Fruit fly (Drosophila melanogaster) whole organism, embryonic: ENCODE measurements around the gene scrt.
A peak's percentile ranks its signal among the peaks of the same experiment; 100 is the strongest.

Experiments used
- Asciz ChIP-seq: fragments of 200-800 bp; sonication (Bioruptor generic); optimal IDR thresholded peaks from 2 replicates; lab custom pipeline; 2017; ENCODE audit warnings: missing biosample characterization, mild to moderate bottlenecking, missing genetic modification characterization, missing genetic modification reagents
- Atf3 ChIP-seq: fragments of 200-800 bp; sonication (Bioruptor generic); optimal IDR thresholded peaks from 3 replicates; lab custom pipeline; 2016; ENCODE audit warnings: missing biosample characterization, missing genetic modification characterization
- C15 ChIP-seq: fragments of 200-800 bp; sonication (Bioruptor generic); IDR thresholded peaks from 3 replicates; pipeline ENCODE4 v1.3.6; 2022; ENCODE audit warnings: missing biosample characterization, missing genetic modification characterization
- CG10431 ChIP-seq: fragments of 200-800 bp; sonication (Bioruptor generic); optimal IDR thresholded peaks from 3 replicates; lab custom pipeline; 2018; ENCODE audit warnings: missing biosample characterization, mild to moderate bottlenecking, missing genetic modification characterization
- CG10654 ChIP-seq: fragments of 200-800 bp; sonication (Bioruptor generic); optimal IDR thresholded peaks from 2 replicates; lab custom pipeline; 2016; ENCODE audit warnings: missing biosample characterization, missing genetic modification characterization
- CG10959 ChIP-seq: fragments of 200-800 bp; sonication (Bioruptor generic); IDR thresholded peaks from 2 replicates; pipeline ENCODE4 v1.3.6; 2022; ENCODE audit warnings: missing biosample characterization, missing genetic modification characterization
- CG10979 ChIP-seq: fragments of 200-800 bp; sonication (Bioruptor generic); optimal IDR thresholded peaks from 2 replicates; lab custom pipeline; 2018; ENCODE audit warnings: missing biosample characterization, mild to moderate bottlenecking, missing genetic modification characterization, moderate library complexity
- CG11398 ChIP-seq: fragments of 200-800 bp; sonication (Bioruptor generic); optimal IDR thresholded peaks from 2 replicates; lab custom pipeline; 2016; ENCODE audit warnings: missing biosample characterization, missing genetic modification characterization
- CG13624 ChIP-seq: fragments of 200-800 bp; sonication (Bioruptor generic); optimal IDR thresholded peaks from 2 replicates; lab custom pipeline; 2016; ENCODE audit warnings: missing biosample characterization, missing genetic modification characterization
- CG1603 ChIP-seq: fragments of 200-800 bp; sonication (Bioruptor generic); optimal IDR thresholded peaks from 2 replicates; lab custom pipeline; 2019; ENCODE audit warnings: missing biosample characterization, mild to moderate bottlenecking, missing genetic modification characterization, moderate library complexity
- CG18619 ChIP-seq: fragments of 200-800 bp; sonication (Bioruptor generic); optimal IDR thresholded peaks from 3 replicates; lab custom pipeline; 2017; ENCODE audit warnings: missing biosample characterization, mild to moderate bottlenecking, missing genetic modification characterization
- CG3407 ChIP-seq: fragments of 200-800 bp; sonication (Bioruptor generic); optimal IDR thresholded peaks from 2 replicates; lab custom pipeline; 2018; ENCODE audit warnings: missing biosample characterization, mild to moderate bottlenecking, missing genetic modification characterization
- CG4282 ChIP-seq: fragments of 200-800 bp; sonication (Bioruptor generic); optimal IDR thresholded peaks from 2 replicates; lab custom pipeline; 2016; ENCODE audit warnings: missing biosample characterization, missing genetic modification characterization
- CG43689 ChIP-seq: fragments of 200-800 bp; sonication (Bioruptor generic); IDR thresholded peaks from 2 replicates; pipeline ENCODE4 v1.3.6; 2022; ENCODE audit warnings: missing biosample characterization, missing genetic modification characterization
- CG6689 ChIP-seq: fragments of 200-800 bp; sonication (Bioruptor generic); IDR thresholded peaks from 2 replicates; pipeline ENCODE4 v1.3.6; 2022; ENCODE audit warnings: missing biosample characterization, missing genetic modification characterization
- CG7372 ChIP-seq: fragments of 200-800 bp; sonication (Bioruptor generic); IDR thresholded peaks from 2 replicates; pipeline ENCODE4 v1.3.6; 2022; ENCODE audit warnings: missing biosample characterization, missing genetic modification characterization
- CG8478 ChIP-seq: fragments of >200 bp; optimal IDR thresholded peaks from 2 replicates; lab custom pipeline; 2018
- CG8944 ChIP-seq: fragments of 200-800 bp; sonication (Bioruptor generic); optimal IDR thresholded peaks from 3 replicates; lab custom pipeline; 2016; ENCODE audit warnings: missing biosample characterization, missing genetic modification characterization
- CTCF ChIP-seq: fragments of 200-800 bp; sonication (Bioruptor generic); optimal IDR thresholded peaks from 2 replicates; lab custom pipeline; 2017; ENCODE audit warnings: missing biosample characterization, mild to moderate bottlenecking, missing genetic modification characterization, moderate library complexity
- D19B ChIP-seq: fragments of 200-800 bp; sonication (Bioruptor generic); optimal IDR thresholded peaks from 2 replicates; lab custom pipeline; 2017; ENCODE audit warnings: missing biosample characterization, mild to moderate bottlenecking, missing genetic modification characterization
- Deaf1 ChIP-seq: fragments of 200-800 bp; optimal IDR thresholded peaks from 3 replicates; lab custom pipeline; 2019; ENCODE audit warnings: missing biosample characterization, mild to moderate bottlenecking, missing genetic modification characterization, moderate library complexity
- E2f2 ChIP-seq: fragments of 200-800 bp; sonication (Bioruptor generic); IDR thresholded peaks from 2 replicates; pipeline ENCODE4 v1.3.6; 2022; ENCODE audit warnings: missing biosample characterization, missing genetic modification characterization
- HLHmδ ChIP-seq: fragments of 200-800 bp; sonication (Bioruptor generic); optimal IDR thresholded peaks from 2 replicates; lab custom pipeline; 2018; ENCODE audit warnings: missing biosample characterization, mild to moderate bottlenecking, missing genetic modification characterization, moderate library complexity
- Kr ChIP-seq: fragments of 200-800 bp; sonication (Bioruptor generic); optimal IDR thresholded peaks from 2 replicates; lab custom pipeline; 2017; ENCODE audit warnings: missing biosample characterization, mild to moderate bottlenecking, missing genetic modification characterization
- Med ChIP-seq: fragments of 200-800 bp; sonication (Bioruptor generic); peaks from one replicate; lab custom pipeline; 2016; ENCODE audit warnings: missing biosample characterization, missing genetic modification characterization, mild to moderate bottlenecking, inconsistent platforms, moderate library complexity
- Mrtf ChIP-seq: fragments of 200-800 bp; sonication (Bioruptor generic); IDR thresholded peaks from 3 replicates; pipeline ENCODE4 v1.3.6; 2022; ENCODE audit warnings: missing biosample characterization, missing genetic modification characterization
- Nf-YC ChIP-seq: fragments of 200-800 bp; optimal IDR thresholded peaks from 3 replicates; lab custom pipeline; 2019; ENCODE audit warnings: missing biosample characterization, mild to moderate bottlenecking, missing genetic modification characterization, moderate library complexity
- Ptx1 ChIP-seq: fragments of 200-800 bp; sonication (Bioruptor generic); IDR thresholded peaks from 2 replicates; pipeline ENCODE4 v1.3.6; 2022; ENCODE audit warnings: missing biosample characterization, missing genetic modification characterization
- Rx ChIP-seq: fragments of 200-800 bp; sonication (Bioruptor generic); IDR thresholded peaks from 2 replicates; pipeline ENCODE4 v1.3.6; 2022; ENCODE audit warnings: missing biosample characterization, missing genetic modification characterization
- Tbp ChIP-seq: fragments of >200 bp; optimal IDR thresholded peaks from 2 replicates; lab custom pipeline; 2018; ENCODE audit warnings: missing biosample characterization, missing genetic modification characterization
- amos ChIP-seq: fragments of 200-800 bp; sonication (Bioruptor generic); IDR thresholded peaks from 2 replicates; pipeline ENCODE4 v1.3.6; 2022; ENCODE audit warnings: missing biosample characterization, missing genetic modification characterization; ENCODE audit not compliant: partially characterized antibody
- bbx ChIP-seq: fragments of 200-800 bp; sonication (Bioruptor generic); IDR thresholded peaks from 2 replicates; pipeline ENCODE4 v1.3.6; 2022; ENCODE audit warnings: missing biosample characterization, missing genetic modification characterization; ENCODE audit not compliant: partially characterized antibody
- bcd ChIP-seq: fragments of 200-800 bp; sonication (Bioruptor generic); optimal IDR thresholded peaks from 2 replicates; lab custom pipeline; 2017; ENCODE audit warnings: missing biosample characterization, mild to moderate bottlenecking, missing genetic modification characterization
- croc ChIP-seq: fragments of 200-800 bp; sonication (Bioruptor generic); conservative IDR thresholded peaks from 3 replicates; pipeline ENCODE4 v1.3.6; 2022; ENCODE audit warnings: missing biosample characterization, missing genetic modification characterization
- crp ChIP-seq, 2 experiments: fragments of 200-800 bp; sonication (Bioruptor generic); optimal IDR thresholded peaks; 2 replicates in 1 of 2; 3 replicates in 1 of 2; lab custom pipeline; 2017; ENCODE audit warnings: missing biosample characterization in 2 of 2, missing genetic modification characterization in 2 of 2, mild to moderate bottlenecking in 1 of 2, moderate library complexity in 1 of 2
- cwo ChIP-seq: fragments of 200-800 bp; sonication (Bioruptor generic); optimal IDR thresholded peaks from 3 replicates; lab custom pipeline; 2017; ENCODE audit warnings: missing biosample characterization, missing genetic modification characterization, mild to moderate bottlenecking, moderate library complexity, missing genetic modification reagents
- dati ChIP-seq: fragments of 200-800 bp; sonication (Bioruptor generic); IDR thresholded peaks from 2 replicates; pipeline ENCODE4 v1.3.6; 2022; ENCODE audit warnings: missing biosample characterization, missing genetic modification characterization
- dpn ChIP-seq, 2 experiments: fragments of 200-800 bp; sonication (Bioruptor generic); optimal IDR thresholded peaks; 3 replicates each; lab custom pipeline; 2016; ENCODE audit warnings: missing biosample characterization in 2 of 2, missing genetic modification characterization in 2 of 2
- gcm2 ChIP-seq: fragments of 200-800 bp; sonication (Bioruptor generic); optimal IDR thresholded peaks from 2 replicates; lab custom pipeline; 2016; ENCODE audit warnings: missing biosample characterization, missing genetic modification characterization
- gfzf ChIP-seq: fragments of 200-800 bp; sonication (Bioruptor generic); optimal IDR thresholded peaks from 2 replicates; lab custom pipeline; 2016; ENCODE audit warnings: missing biosample characterization, mild to moderate bottlenecking, missing genetic modification characterization, moderate library complexity
- jing ChIP-seq: fragments of 200-800 bp; sonication (Bioruptor generic); optimal IDR thresholded peaks from 2 replicates; lab custom pipeline; 2018; ENCODE audit warnings: missing biosample characterization, mild to moderate bottlenecking, missing genetic modification characterization
- klu ChIP-seq: fragments of 200-800 bp; sonication (Bioruptor generic); IDR thresholded peaks from 2 replicates; pipeline ENCODE4 v1.3.6; 2022; ENCODE audit warnings: missing biosample characterization, missing genetic modification characterization
- lov ChIP-seq, 2 experiments: fragments of 200-800 bp in 1 of 2; fragments of >200 bp in 1 of 2; sonication (Bioruptor generic) in 1 of 2; IDR thresholded peaks in 1 of 2; optimal IDR thresholded peaks in 1 of 2; 2 replicates in 1 of 2; 3 replicates in 1 of 2; pipeline versions ENCODE4 v1.3.6 to Lab custom; 2017 to 2022; ENCODE audit warnings: missing biosample characterization in 1 of 2, missing genetic modification characterization in 1 of 2
- prd ChIP-seq, 3 experiments: fragments of >200 bp in 2 of 3; fragments of 200-800 bp in 1 of 3; sonication (Bioruptor generic) in 1 of 3; optimal IDR thresholded peaks in 2 of 3; IDR thresholded peaks in 1 of 3; 2 replicates in 2 of 3; 3 replicates in 1 of 3; pipeline versions ENCODE4 v1.3.6 to Lab custom; 2017 to 2022; ENCODE audit warnings: missing biosample characterization in 1 of 3, missing genetic modification characterization in 1 of 3
- row ChIP-seq: fragments of 200-800 bp; sonication (Bioruptor generic); IDR thresholded peaks from 3 replicates; pipeline ENCODE4 v1.3.6; 2022; ENCODE audit warnings: missing biosample characterization, missing genetic modification characterization
- sc ChIP-seq, 3 experiments: fragments of >200 bp in 2 of 3; fragments of 200-800 bp in 1 of 3; sonication (Bioruptor generic) in 1 of 3; optimal IDR thresholded peaks; 2 replicates in 2 of 3; 3 replicates in 1 of 3; lab custom pipeline; 2017; ENCODE audit warnings: mild to moderate bottlenecking in 1 of 3, missing biosample characterization in 1 of 3, missing genetic modification characterization in 1 of 3, missing genetic modification reagents in 1 of 3
- scrt ChIP-seq: fragments of 200-800 bp; sonication (Bioruptor generic); optimal IDR thresholded peaks from 2 replicates; lab custom pipeline; 2018; ENCODE audit warnings: missing biosample characterization, mild to moderate bottlenecking, missing genetic modification characterization, moderate library complexity
- sens ChIP-seq: fragments of 200-800 bp; sonication (Bioruptor generic); peaks from one replicate; lab custom pipeline; 2016; ENCODE audit warnings: missing biosample characterization, missing genetic modification characterization
- twi ChIP-seq: fragments of 200-800 bp; optimal IDR thresholded peaks from 2 replicates; lab custom pipeline; 2019; ENCODE audit warnings: missing biosample characterization, mild to moderate bottlenecking, missing genetic modification characterization, moderate library complexity
- unpg ChIP-seq: fragments of 200-800 bp; sonication (Bioruptor generic); optimal IDR thresholded peaks from 3 replicates; lab custom pipeline; 2018; ENCODE audit warnings: missing biosample characterization, mild to moderate bottlenecking, missing genetic modification characterization, moderate library complexity
- z ChIP-seq: fragments of 200-800 bp; sonication (Bioruptor generic); IDR thresholded peaks from 3 replicates; pipeline ENCODE4 v1.3.6; 2022; ENCODE audit warnings: missing biosample characterization, missing genetic modification characterization

Gene scrt

dm6 chr3L:4010122-4010521, 26.4 kb downstream of the scrt start:
- TF ChIP-seq CG13624 (GFP tag; lab: Kevin White, UChicago): no peak
- TF ChIP-seq CG8478 (lab: Kevin White, UChicago): no peak
- no peak for TF ChIP-seq jing (GFP tag; lab: Kevin White, UChicago)
- no peak for TF ChIP-seq E2f2 (GFP tag; lab: Robert Waterston, UW)
- peak; percentile 4 for TF ChIP-seq bcd
- no peak for TF ChIP-seq D19B (GFP tag; lab: Kevin White, UChicago)
- no peak for TF ChIP-seq C15 (GFP tag; lab: Robert Waterston, UW)
- TF ChIP-seq Nf-YC (tag; lab: Kevin White, UChicago): no peak
- no peak for TF ChIP-seq CG43689
- no peak for TF ChIP-seq lov (optimal IDR thresholded peaks at IDR 0.05; lab: Kevin White, UChicago)
- TF ChIP-seq lov (GFP tag; IDR thresholded peaks at IDR 0.05; lab: Robert Waterston, UW): no peak
- TF ChIP-seq CG4282: no peak
- TF ChIP-seq dpn (GFP tag; optimal IDR thresholded peaks at IDR 0.05; lab: Kevin White, UChicago): no peak
- TF ChIP-seq crp (GFP tag; optimal IDR thresholded peaks at IDR 0.05; lab: Kevin White, UChicago): no peak
- TF ChIP-seq twi (tag; lab: Kevin White, UChicago): no peak
- peak; percentile 7 for TF ChIP-seq CG10979 (tag; lab: Kevin White, UChicago)
- peak; percentile 17 for TF ChIP-seq Asciz (GFP tag; lab: Kevin White, UChicago)
- no peak for TF ChIP-seq CG6689 (GFP tag; lab: Robert Waterston, UW)
- no peak for TF ChIP-seq CG8944
- no peak for TF ChIP-seq HLHmδ (GFP tag; lab: Kevin White, UChicago)
- TF ChIP-seq row: 0 out of 3 replicates have a peak, but pooled peaks have one; percentile 35
- no peak for TF ChIP-seq gcm2 (GFP tag; lab: Kevin White, UChicago)
- no peak for TF ChIP-seq dati (GFP tag; lab: Robert Waterston, UW)
- TF ChIP-seq cwo (GFP tag; lab: Kevin White, UChicago): peak; percentile 32
- TF ChIP-seq Tbp (GFP tag; lab: Kevin White, UChicago): no peak
- no peak for TF ChIP-seq CG10959 (GFP tag; lab: Robert Waterston, UW)
- no peak for TF ChIP-seq z (GFP tag; lab: Robert Waterston, UW)
- no peak for TF ChIP-seq Mrtf
- no peak for TF ChIP-seq sens (GFP tag; lab: Kevin White, UChicago)
- TF ChIP-seq Med (GFP tag; lab: Kevin White, UChicago): peak; percentile 12
- peak; percentile 70 for TF ChIP-seq scrt (GFP tag; lab: Kevin White, UChicago)
- no peak for TF ChIP-seq bbx (GFP tag; lab: Robert Waterston, UW)
- TF ChIP-seq croc (GFP tag; lab: Robert Waterston, UW): no peak
- TF ChIP-seq CG1603: no peak
- TF ChIP-seq CG10654 (GFP tag; lab: Kevin White, UChicago): no peak
- no peak for TF ChIP-seq CG18619 (GFP tag; lab: Kevin White, UChicago)
- no peak for TF ChIP-seq Rx (GFP tag; lab: Robert Waterston, UW)
- no peak for TF ChIP-seq CG3407 (GFP tag; lab: Kevin White, UChicago)
- TF ChIP-seq Deaf1: no peak
- TF ChIP-seq Ptx1 (GFP tag; lab: Robert Waterston, UW): no peak
- no peak for TF ChIP-seq gfzf (GFP tag; lab: Kevin White, UChicago)
- TF ChIP-seq CG11398 (GFP tag; lab: Kevin White, UChicago): no peak
- no peak for TF ChIP-seq Kr (GFP tag; lab: Kevin White, UChicago)
- no peak for TF ChIP-seq CG10431 (GFP tag; lab: Kevin White, UChicago)
- TF ChIP-seq CTCF (GFP tag; lab: Kevin White, UChicago): no peak
- TF ChIP-seq prd (optimal IDR thresholded peaks at IDR 0.05; lab: Kevin White, UChicago): no peak
- 0 out of 3 replicates have a peak, but pooled peaks have one; percentile 4 for TF ChIP-seq prd (GFP tag; IDR thresholded peaks at IDR 0.05; lab: Robert Waterston, UW)
- no peak for TF ChIP-seq Atf3 (GFP tag; lab: Kevin White, UChicago)
- no peak for TF ChIP-seq amos (GFP tag; lab: Robert Waterston, UW)
- TF ChIP-seq klu: no peak
- no peak for TF ChIP-seq sc (optimal IDR thresholded peaks at IDR 0.05; lab: Kevin White, UChicago)
- no peak for TF ChIP-seq sc (GFP tag; optimal IDR thresholded peaks at IDR 0.05; lab: Kevin White, UChicago)
- peak; percentile 1 for TF ChIP-seq unpg (GFP tag; lab: Kevin White, UChicago)
- no peak for TF ChIP-seq CG7372 (GFP tag; lab: Robert Waterston, UW)
